Fruit fly (Drosophila melanogaster) whole organism: Measurements from ENCODE around the gene CG2964.

Experiments used
- Dll ChIP-seq: fragments of >200 bp; optimal IDR thresholded peaks from 2 replicates; lab custom pipeline; 2017
- psq ChIP-seq: fragments of >200 bp; optimal IDR thresholded peaks from 2 replicates; lab custom pipeline; 2017

DNA sequence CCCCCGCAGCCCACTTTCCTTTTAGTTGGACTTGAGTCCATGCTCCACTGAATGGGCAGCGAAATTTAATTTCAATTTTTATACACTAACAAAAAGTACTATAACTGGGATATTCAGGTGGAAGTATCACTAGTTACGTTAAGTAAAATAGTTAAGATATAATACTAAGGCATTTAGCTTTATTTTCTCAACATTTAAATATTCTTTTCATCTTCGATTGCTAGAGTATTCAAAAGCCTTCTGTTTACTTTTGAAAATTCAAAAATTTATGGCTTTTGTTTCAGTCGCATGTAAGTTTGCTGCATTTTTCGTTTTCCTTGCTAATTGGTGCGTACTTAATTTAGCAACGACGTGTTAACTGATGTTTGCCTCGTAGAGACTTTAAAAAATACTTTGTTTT, 39.4 kb downstream of the CG2964 start:
- TF ChIP-seq psq (lab: Kevin White, UChicago): no peak
- no peak for TF ChIP-seq Dll (lab: Kevin White, UChicago)
